Worm (Caenorhabditis elegans): ENCODE data around the gene Y59A8B.12.

DNA sequence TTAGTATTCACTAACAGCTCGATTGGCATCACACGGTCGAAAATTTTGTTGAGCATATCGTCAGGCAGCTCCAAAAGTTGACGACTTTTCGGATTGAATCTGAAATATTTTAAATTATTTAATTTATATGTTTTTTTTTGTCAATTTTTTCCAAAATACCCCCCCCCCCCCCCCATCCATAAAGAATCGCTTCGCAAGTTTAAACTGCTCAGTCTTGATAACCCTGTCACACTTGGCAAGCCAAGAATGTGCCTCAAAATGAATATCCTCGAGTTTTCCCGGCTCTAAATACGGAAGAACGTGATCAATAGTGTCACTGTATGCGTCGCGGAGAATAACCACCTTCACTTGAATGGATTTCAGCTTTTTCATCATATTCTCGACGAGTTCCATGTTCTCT, 47.2 kb upstream of the Y59A8B.12 start, which contains the start of gene Y37H2A.18:
- no peak for TF ChIP-seq tbx-2 (tag; optimal IDR thresholded peaks at IDR 0.05)
- TF ChIP-seq unc-55 (GFP tag; optimal IDR thresholded peaks at IDR 0.05): no peak
- TF ChIP-seq elt-2 (tag; optimal IDR thresholded peaks at IDR 0.05): no peak
- TF ChIP-seq che-1 (tag; optimal IDR thresholded peaks at IDR 0.05): no peak
- TF ChIP-seq ahr-1 (tag; optimal IDR thresholded peaks at IDR 0.05): no peak
- no peak for TF ChIP-seq ama-1 (optimal IDR thresholded peaks at IDR 0.05)
- no peak for TF ChIP-seq ztf-16 (tag; optimal IDR thresholded peaks at IDR 0.05)
